Worm (Caenorhabditis elegans) whole organism, young adult: ENCODE results near the gene gtf-2H2C.

ENCODE experiments used
- C06A6.2 ChIP-seq: fragments of 200-800 bp; sonication (Bioruptor generic); conservative IDR thresholded peaks from 2 replicates; pipeline ENCODE4 v1.3.6; 2022; ENCODE audit warnings: missing genetic modification characterization, missing compliant biosample characterization
- F22D6.2 ChIP-seq: sonication (generic microtip); optimal IDR thresholded peaks from 2 replicates; lab custom pipeline; 2016; ENCODE audit warnings: mild to moderate bottlenecking, missing genetic modification characterization, missing compliant biosample characterization
- attf-5 ChIP-seq: fragments of 200-800 bp; sonication (Bioruptor generic); optimal IDR thresholded peaks from 2 replicates; lab custom pipeline; 2018; ENCODE audit warnings: mild to moderate bottlenecking, missing genetic modification characterization, missing compliant biosample characterization
- attf-6 ChIP-seq: fragments of 200-800 bp; sonication (Bioruptor generic); IDR thresholded peaks from 2 replicates; pipeline ENCODE4 v1.3.6; 2022; ENCODE audit warnings: missing genetic modification reagents, missing genetic modification characterization, missing compliant biosample characterization
- ceh-27 ChIP-seq: fragments of 200-800 bp; sonication (Bioruptor generic); optimal IDR thresholded peaks from 2 replicates; lab custom pipeline; 2018; ENCODE audit warnings: mild to moderate bottlenecking, missing genetic modification characterization, moderate library complexity, missing compliant biosample characterization
- ceh-58 ChIP-seq: fragments of 200-800 bp; sonication (Bioruptor generic); IDR thresholded peaks from 2 replicates; pipeline ENCODE4 v1.3.6; 2022; ENCODE audit warnings: missing genetic modification characterization, missing compliant biosample characterization
- efl-1 ChIP-seq: fragments of 150-350 bp; optimal IDR thresholded peaks from 2 replicates; lab custom pipeline; 2014; ENCODE audit warnings: missing biosample characterization, missing genetic modification reagents, missing genetic modification characterization
- egl-18 ChIP-seq: fragments of 200-800 bp; sonication (Bioruptor generic); IDR thresholded peaks from 2 replicates; pipeline ENCODE4 v1.3.6; 2022; ENCODE audit warnings: missing genetic modification reagents, missing genetic modification characterization, missing compliant biosample characterization
- ekl-4 ChIP-seq: fragments of 200-800 bp; sonication (Bioruptor generic); IDR thresholded peaks from 2 replicates; pipeline ENCODE4 v1.3.6; 2022; ENCODE audit warnings: missing genetic modification reagents, missing genetic modification characterization, missing compliant biosample characterization
- let-607 ChIP-seq, 2 experiments: fragments of 200-800 bp in 1 of 2; sonication (Bioruptor generic) in 1 of 2; sonication (generic microtip) in 1 of 2; optimal IDR thresholded peaks; 2 replicates each; lab custom pipeline; 2016 to 2018; ENCODE audit warnings: mild to moderate bottlenecking in 2 of 2, missing compliant biosample characterization in 2 of 2, missing genetic modification characterization in 2 of 2, moderate library complexity in 2 of 2, missing genotype in 1 of 2
- nhr-90 ChIP-seq: sonication (generic microtip); optimal IDR thresholded peaks from 2 replicates; lab custom pipeline; 2016; ENCODE audit warnings: missing genotype, mild to moderate bottlenecking, missing genetic modification characterization, missing compliant biosample characterization
- unc-130 ChIP-seq: sonication (generic microtip); optimal IDR thresholded peaks from 2 replicates; lab custom pipeline; 2016; ENCODE audit warnings: missing genetic modification reagents, missing genetic modification characterization, missing compliant biosample characterization
- ztf-25 ChIP-seq: fragments of 200-800 bp; sonication (Bioruptor generic); IDR thresholded peaks from 2 replicates; pipeline ENCODE4 v1.3.6; 2022; ENCODE audit warnings: missing genetic modification reagents, missing genetic modification characterization, missing compliant biosample characterization
- ztf-3 ChIP-seq: fragments of 200-800 bp; sonication (Bioruptor generic); optimal IDR thresholded peaks from 2 replicates; lab custom pipeline; 2018; ENCODE audit warnings: mild to moderate bottlenecking, missing genetic modification characterization, missing compliant biosample characterization

ce11 chrIII:10059002-10059401, 31.6 kb downstream of the gtf-2H2C start, which contains the start of gene T16G12.8:
- no peak for TF ChIP-seq F22D6.2 (tag; lab: Kevin White, UChicago)
- TF ChIP-seq nhr-90, result no peak
- no peak for TF ChIP-seq efl-1 (GFP tag; lab: Kevin White, UChicago)
- no peak for TF ChIP-seq unc-130
- no peak for TF ChIP-seq ztf-25 (GFP tag; lab: Robert Waterston, UW)
- no peak for TF ChIP-seq egl-18 (GFP tag; lab: Robert Waterston, UW)
- no peak for TF ChIP-seq attf-5 (GFP tag; lab: Kevin White, UChicago)
- TF ChIP-seq let-607 (tag; optimal IDR thresholded peaks at IDR 0.05; lab: Kevin White, UChicago), result no peak
- TF ChIP-seq ceh-27 (GFP tag; lab: Kevin White, UChicago), result no peak
- TF ChIP-seq ekl-4 (GFP tag; lab: Robert Waterston, UW), result no peak
- TF ChIP-seq attf-6 (GFP tag; lab: Robert Waterston, UW), result no peak
- TF ChIP-seq ztf-3 (GFP tag; lab: Kevin White, UChicago), result no peak
- TF ChIP-seq ceh-58 (GFP tag; lab: Robert Waterston, UW), result no peak
- TF ChIP-seq C06A6.2 (GFP tag; lab: Robert Waterston, UW), result no peak
